Fruit fly (Drosophila melanogaster) S2 (cell line): Measurements from ENCODE around the gene sens.

Source experiments
- CG8478 ChIP-seq: fragments of >200 bp; optimal IDR thresholded peaks from 2 replicates; lab custom pipeline; 2018
- CTCF ChIP-seq, 2 experiments: fragments of >200 bp; optimal IDR thresholded peaks; 2 replicates each; lab custom pipeline; 2018

- no peak for TF ChIP-seq CG8478 (lab: Kevin White, UChicago)
- no peak for TF ChIP-seq CTCF (optimal IDR thresholded peaks at IDR 0.05; lab: Kevin White, UChicago)
Measured at dm6 chr3L:13409809-13410521, 9.0 kb upstream of the sens start.
